Fruit fly (Drosophila melanogaster): ENCODE data around the gene CG42354.

DNA sequence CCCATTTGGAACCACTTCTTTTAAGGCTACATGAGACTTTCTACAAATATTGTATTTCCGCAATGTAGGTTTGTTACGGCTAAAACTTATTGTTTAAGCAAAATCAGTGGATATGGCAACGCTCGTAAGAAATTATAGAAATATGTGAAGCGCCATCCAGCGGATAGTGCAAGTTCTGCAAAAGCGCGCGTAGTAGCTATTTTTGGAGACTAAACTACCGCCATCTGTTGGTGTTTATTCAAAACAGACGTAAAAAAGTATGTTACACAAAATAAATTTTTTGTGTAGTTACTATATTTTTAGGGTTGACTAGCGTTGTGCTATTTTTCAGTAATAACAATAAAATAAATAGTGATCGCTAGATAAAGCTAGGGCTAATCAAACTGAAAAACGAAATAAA is 969 bp upstream of the CG42354 start:
- TF ChIP-seq az2 (GFP tag; optimal IDR thresholded peaks at IDR 0.05) (peak; percentile 46), CG6854 (GFP tag; optimal IDR thresholded peaks at IDR 0.05) (no peak), tgo (GFP tag; IDR thresholded peaks at IDR 0.05) (peak; percentile 40), ken (GFP tag; IDR thresholded peaks at IDR 0.05) (0 out of 3 replicates have a peak, but pooled peaks have one; percentile 35), h (optimal IDR thresholded peaks at IDR 0.05) (no peak), abd-A (tag; optimal IDR thresholded peaks at IDR 0.05) (no peak), cas (GFP tag; IDR thresholded peaks at IDR 0.05) (no peak), cato (GFP tag; optimal IDR thresholded peaks at IDR 0.05; ENCODE audit: borderline replicate concordance) (no peak), Jarid2 (GFP tag; optimal IDR thresholded peaks at IDR 0.05) (no peak), row (GFP tag; IDR thresholded peaks at IDR 0.05) (no peak)
